Worm (Caenorhabditis elegans): ENCODE data around the gene snr-4.

snr-4 gene

DNA sequence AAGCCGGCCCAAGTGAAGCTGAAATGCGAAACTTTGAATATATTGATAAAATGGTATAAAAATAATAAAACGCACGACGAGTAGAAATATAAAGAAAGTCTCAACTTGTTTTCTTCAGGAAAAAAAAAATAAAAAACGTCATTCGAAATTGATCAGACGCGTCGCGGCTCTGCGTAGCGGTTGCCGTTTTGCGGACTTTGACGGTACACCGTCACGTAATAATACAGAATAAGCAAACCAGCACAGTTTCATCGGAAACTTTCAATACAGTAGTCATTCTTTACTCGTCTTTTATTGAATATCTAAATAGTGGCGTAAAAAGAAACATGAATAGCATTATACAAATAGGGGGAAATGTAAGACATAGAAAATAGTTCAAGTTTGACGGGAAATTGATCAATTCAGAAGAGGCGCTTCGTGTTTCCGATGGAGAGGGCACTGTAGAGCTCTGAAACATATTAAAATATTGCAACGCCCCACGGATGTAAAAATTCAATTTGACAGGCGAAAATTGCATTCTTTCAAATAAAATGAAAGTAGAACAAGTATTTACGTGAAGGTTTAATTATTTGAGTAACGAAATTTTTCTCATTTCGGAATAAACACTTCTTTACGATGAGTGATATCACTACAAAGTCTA lies 14.3 kb upstream of the snr-4 start, which contains the start of the genes cyl-1 and C52E4.7 (continued):
- TF ChIP-seq Y55F3AM.14 (GFP tag; optimal IDR thresholded peaks at IDR 0.05) (no peak), C34F6.9 (tag; optimal IDR thresholded peaks at IDR 0.05) (peak; percentile 88)

DNA sequence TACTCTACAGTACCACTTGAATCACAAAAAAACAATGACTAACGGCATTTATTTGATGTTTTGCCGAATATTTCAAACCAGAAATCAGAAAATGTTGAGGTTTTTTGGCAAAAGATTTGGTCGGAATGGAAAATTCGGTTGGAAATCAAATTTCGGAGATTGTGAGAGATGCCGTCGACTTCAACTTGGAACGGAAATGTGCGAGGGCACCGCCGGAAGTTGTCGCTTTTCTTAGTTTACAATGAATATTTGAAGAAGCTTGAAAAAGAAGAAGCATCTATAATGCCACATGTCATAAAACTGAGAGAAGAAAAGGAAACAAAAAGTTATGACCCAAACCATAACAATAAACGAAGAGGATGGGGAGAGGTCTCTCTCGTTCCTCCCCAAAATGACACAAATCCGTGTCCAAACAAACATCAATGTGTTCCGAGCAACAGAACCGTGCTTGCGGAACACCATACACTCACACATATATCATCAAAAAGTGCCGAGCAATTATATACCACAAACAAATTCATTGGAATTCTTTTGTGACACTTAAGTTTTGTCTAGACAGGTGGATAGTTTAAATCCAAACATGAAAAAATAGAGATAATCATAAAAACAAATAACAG lies 11.1 kb upstream of the snr-4 start:
- TF ChIP-seq sma-9 (GFP tag; optimal IDR thresholded peaks at IDR 0.05) (peak; percentile 14), sma-9 (tag; optimal IDR thresholded peaks at IDR 0.05) (no peak), sem-4 (tag; optimal IDR thresholded peaks at IDR 0.05) (peak; percentile 31), unc-39 (tag; optimal IDR thresholded peaks at IDR 0.05) (no peak), crh-2 (tag; optimal IDR thresholded peaks at IDR 0.05) (peak; percentile 6)

DNA sequence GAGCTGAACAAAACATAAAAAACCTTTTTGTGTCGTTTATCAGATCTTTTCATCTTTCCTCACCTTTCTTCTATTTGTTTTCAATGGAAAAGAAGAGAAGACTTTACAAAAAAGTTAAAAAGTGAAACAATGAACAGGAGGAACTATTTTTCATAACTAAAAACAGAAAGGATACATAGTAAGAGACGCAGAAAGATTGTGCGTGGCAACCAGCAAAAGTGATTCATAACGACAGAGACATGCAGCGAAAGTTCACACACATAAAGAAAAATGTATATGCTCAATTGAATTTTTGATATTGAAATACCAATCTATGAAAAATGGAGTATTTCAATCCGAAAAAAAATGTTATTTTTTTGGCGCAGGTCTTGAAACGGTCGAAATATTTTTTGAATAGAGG lies 10.3 kb upstream of the snr-4 start:
- TF ChIP-seq ztf-4 (tag; optimal IDR thresholded peaks at IDR 0.05) (no peak), nhr-129 (tag; optimal IDR thresholded peaks at IDR 0.05) (no peak), lin-11 (tag; optimal IDR thresholded peaks at IDR 0.05) (no peak), elt-3 (tag; optimal IDR thresholded peaks at IDR 0.05) (no peak), crh-2 (tag; optimal IDR thresholded peaks at IDR 0.05) (peak; percentile 7), ztf-1 (GFP tag; conservative IDR thresholded peaks at IDR 0.05) (no peak), nhr-23 (tag; optimal IDR thresholded peaks at IDR 0.05) (no peak), unc-39 (tag; optimal IDR thresholded peaks at IDR 0.05) (no peak), peb-1 (tag; optimal IDR thresholded peaks at IDR 0.05) (no peak), fos-1 (tag; optimal IDR thresholded peaks at IDR 0.05) (peak; percentile 31), blmp-1 (tag; optimal IDR thresholded peaks at IDR 0.05; ENCODE audit: insufficient read depth) (peak; percentile 34), nhr-6 (tag; optimal IDR thresholded peaks at IDR 0.05) (no peak), aly-2 (tag; optimal IDR thresholded peaks at IDR 0.05) (no peak)

DNA sequence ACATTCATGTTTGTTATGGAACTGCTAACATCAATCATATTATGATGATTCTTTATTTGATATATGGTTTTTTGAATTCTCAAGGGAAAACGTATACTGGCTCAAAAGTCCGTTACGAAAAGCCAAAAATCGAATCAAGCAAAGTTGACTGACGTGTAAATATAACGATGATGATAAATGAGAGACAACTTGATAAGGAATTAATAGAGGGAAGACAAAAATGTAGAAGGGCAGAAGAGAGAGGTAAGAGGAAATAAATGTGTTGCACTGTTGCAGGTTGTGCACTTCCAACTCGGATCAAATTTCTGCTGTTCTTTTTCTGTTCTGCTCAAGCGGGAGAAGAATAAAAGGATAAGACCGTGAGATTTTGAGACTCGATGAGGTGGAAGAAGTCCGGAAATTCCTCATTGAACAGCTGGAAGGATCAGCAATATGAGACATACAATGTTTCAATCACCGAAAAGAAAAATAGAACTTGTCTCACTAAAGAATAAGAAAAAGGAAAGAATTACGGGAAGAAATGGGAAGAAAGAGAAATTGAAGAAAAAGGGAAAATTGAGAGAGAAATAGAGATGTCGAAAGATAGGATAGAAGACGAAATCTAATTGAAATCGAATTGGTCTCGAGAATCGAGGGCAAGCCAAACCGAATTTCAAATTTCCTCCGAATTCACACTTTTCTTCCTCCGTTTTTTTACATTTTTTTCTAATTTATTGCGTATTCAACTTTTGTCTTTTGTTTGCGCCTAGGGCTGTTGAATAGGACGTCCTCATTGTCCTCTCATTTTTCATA lies 6.8 kb upstream of the snr-4 start:
- TF ChIP-seq nhr-6 (tag; optimal IDR thresholded peaks at IDR 0.05) (no peak), nhr-21 (tag; optimal IDR thresholded peaks at IDR 0.05) (no peak), sem-4 (tag; optimal IDR thresholded peaks at IDR 0.05) (peak; percentile 68), blmp-1 (tag; optimal IDR thresholded peaks at IDR 0.05; ENCODE audit: insufficient read depth) (peak; percentile 78), ceh-16 (tag; optimal IDR thresholded peaks at IDR 0.05) (no peak), C34F6.9 (tag; optimal IDR thresholded peaks at IDR 0.05) (peak; percentile 27), fos-1 (tag; optimal IDR thresholded peaks at IDR 0.05) (peak; percentile 83), zag-1 (tag; optimal IDR thresholded peaks at IDR 0.05) (peak; percentile 30), nhr-25 (tag; optimal IDR thresholded peaks at IDR 0.05) (no peak), sma-9 (GFP tag; optimal IDR thresholded peaks at IDR 0.05) (peak; percentile 25), sma-9 (tag; optimal IDR thresholded peaks at IDR 0.05) (no peak), crh-2 (tag; optimal IDR thresholded peaks at IDR 0.05) (peak; percentile 12)

DNA sequence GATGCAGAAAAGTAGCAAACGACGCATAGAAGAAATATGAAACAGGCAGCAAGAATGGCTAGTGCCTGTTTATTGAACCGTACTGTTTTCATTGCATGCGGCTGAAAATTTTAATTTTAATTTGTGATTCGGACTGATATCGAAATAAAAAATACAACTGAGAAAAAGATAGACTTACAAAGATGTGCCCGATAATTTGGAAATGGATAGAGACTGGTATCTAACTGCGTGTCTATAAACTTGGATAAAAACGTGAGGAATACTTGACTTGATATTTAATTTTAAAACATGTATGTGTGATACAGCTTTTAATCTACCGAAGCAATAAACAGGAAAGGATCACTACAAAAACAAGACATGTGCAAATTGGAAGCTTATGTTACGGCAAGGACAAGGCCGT lies 5.9 kb upstream of the snr-4 start, which contains the start of gene mans-2:
Gene mans-2, minus strand, starts transcription at position 101 of the 400 bp plus-strand sequence.
- TF ChIP-seq nhr-21 (tag; optimal IDR thresholded peaks at IDR 0.05): no peak
- TF ChIP-seq unc-62 (GFP tag; optimal IDR thresholded peaks at IDR 0.05): no peak
- TF ChIP-seq ztf-1 (GFP tag; conservative IDR thresholded peaks at IDR 0.05): no peak
- no peak for TF ChIP-seq lin-13 (GFP tag; optimal IDR thresholded peaks at IDR 0.05)
- TF ChIP-seq unc-39 (tag; optimal IDR thresholded peaks at IDR 0.05): no peak
- no peak for TF ChIP-seq sma-9 (GFP tag; optimal IDR thresholded peaks at IDR 0.05)
- no peak for TF ChIP-seq sma-9 (tag; optimal IDR thresholded peaks at IDR 0.05)
- no peak for TF ChIP-seq ceh-82 (tag; optimal IDR thresholded peaks at IDR 0.05)
- TF ChIP-seq F13H6.1 (tag; optimal IDR thresholded peaks at IDR 0.05): no peak
- no peak for TF ChIP-seq ztf-11 (tag; optimal IDR thresholded peaks at IDR 0.05)
- no peak for TF ChIP-seq alr-1 (tag; optimal IDR thresholded peaks at IDR 0.05)
- no peak for TF ChIP-seq nhr-11 (tag; optimal IDR thresholded peaks at IDR 0.05)
- TF ChIP-seq nhr-23 (tag; optimal IDR thresholded peaks at IDR 0.05): no peak
- TF ChIP-seq peb-1 (tag; optimal IDR thresholded peaks at IDR 0.05): no peak
- TF ChIP-seq nhr-129 (tag; optimal IDR thresholded peaks at IDR 0.05): no peak
- TF ChIP-seq ama-1 (optimal IDR thresholded peaks at IDR 0.05): no peak
- TF ChIP-seq lin-11 (tag; optimal IDR thresholded peaks at IDR 0.05): no peak
